Worm (Caenorhabditis elegans) whole organism, mixed stage, embryonic: ENCODE measurements around the gene lido-12.

Experiments
- ceh-39 ChIP-seq: fragments of 150-350 bp; optimal IDR thresholded peaks from 2 replicates; lab custom pipeline; 2014; ENCODE audit warnings: missing biosample characterization, missing genetic modification characterization
- flh-1 ChIP-seq: fragments of 200-800 bp; sonication (Bioruptor generic); optimal IDR thresholded peaks from 2 replicates; lab custom pipeline; 2018; ENCODE audit warnings: mild to moderate bottlenecking, missing genetic modification characterization, moderate library complexity, missing compliant biosample characterization
- lin-13 ChIP-seq: fragments of 150-350 bp; optimal IDR thresholded peaks from 2 replicates; lab custom pipeline; 2014; ENCODE audit warnings: missing biosample characterization, missing genetic modification characterization
- unc-62 ChIP-seq: fragments of 150-350 bp; optimal IDR thresholded peaks from 2 replicates; lab custom pipeline; 2014; ENCODE audit warnings: missing biosample characterization, missing genetic modification reagents, missing genetic modification characterization

ce11 chrII:3045875-3046274 lies 40.3 kb downstream of the lido-12 start, which contains the start of gene sri-30:
- TF ChIP-seq lin-13 (tag; lab: Kevin White, UChicago) (no peak), flh-1 (GFP tag; lab: Kevin White, UChicago) (no peak), ceh-39 (tag; lab: Kevin White, UChicago) (no peak), unc-62 (GFP tag; lab: Kevin White, UChicago) (no peak)
